Fruit fly (Drosophila melanogaster) whole organism, pupa: ENCODE results near the gene Rtca.

Experiments
- CG10348 ChIP-seq: fragments of 200-800 bp; sonication (Bioruptor generic); IDR thresholded peaks from 2 replicates; pipeline ENCODE4 v1.3.6; 2022; ENCODE audit warnings: missing biosample characterization, missing genetic modification characterization
- CG14655 ChIP-seq: fragments of 200-800 bp; sonication (Bioruptor generic); optimal IDR thresholded peaks from 3 replicates; lab custom pipeline; 2017; ENCODE audit warnings: mild to moderate bottlenecking, missing biosample characterization, missing genetic modification reagents, missing genetic modification characterization
- CG34367 ChIP-seq: fragments of 200-800 bp; sonication (Bioruptor generic); optimal IDR thresholded peaks from 2 replicates; lab custom pipeline; 2018; ENCODE audit warnings: missing biosample characterization, mild to moderate bottlenecking, missing genetic modification characterization
- CG9948 ChIP-seq: fragments of 200-800 bp; sonication (Bioruptor generic); optimal IDR thresholded peaks from 2 replicates; lab custom pipeline; 2018; ENCODE audit warnings: missing biosample characterization, mild to moderate bottlenecking, missing genetic modification characterization, moderate library complexity
- EcR ChIP-seq: fragments of 200-800 bp; sonication (Bioruptor generic); optimal IDR thresholded peaks from 3 replicates; lab custom pipeline; 2019; ENCODE audit warnings: missing biosample characterization, missing genetic modification characterization, mild to moderate bottlenecking, moderate library complexity, missing genetic modification reagents
- Ets98B ChIP-seq: fragments of 200-800 bp; sonication (Bioruptor generic); IDR thresholded peaks from 2 replicates; pipeline ENCODE4 v1.3.6; 2022; ENCODE audit warnings: missing biosample characterization, missing genetic modification characterization
- Pif1B ChIP-seq: fragments of 200-800 bp; sonication (Bioruptor generic); optimal IDR thresholded peaks from 3 replicates; lab custom pipeline; 2016; ENCODE audit warnings: missing biosample characterization, missing genetic modification characterization
- rn ChIP-seq: fragments of 200-800 bp; sonication (Bioruptor generic); IDR thresholded peaks from 2 replicates; pipeline ENCODE4 v1.3.6; 2022; ENCODE audit warnings: missing biosample characterization, missing genetic modification characterization

DNA sequence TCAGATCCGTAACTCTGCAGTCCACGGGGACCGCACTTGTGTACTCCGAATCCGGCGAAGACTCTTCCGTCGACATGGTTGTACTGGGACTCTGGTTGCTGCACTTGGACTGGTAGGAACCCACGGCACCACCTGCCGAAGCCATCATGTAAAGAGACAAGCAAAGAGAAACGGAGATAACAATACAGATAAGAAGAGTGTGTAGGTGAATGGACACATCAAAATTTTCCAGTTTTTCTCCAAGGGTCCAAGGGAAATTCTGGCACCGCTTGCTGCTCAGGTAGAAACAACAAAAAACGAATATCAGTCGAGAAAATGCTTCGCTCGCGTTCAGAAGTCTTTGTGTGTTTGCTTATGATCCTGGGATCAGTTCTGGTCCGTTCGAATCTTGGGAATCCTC is 3.9 kb upstream of the Rtca start, which contains the start of gene CG4194:
- TF ChIP-seq rn (GFP tag; lab: Robert Waterston, UW) (no peak), CG9948 (tag; lab: Kevin White, UChicago) (no peak), CG10348 (GFP tag; lab: Robert Waterston, UW) (no peak), EcR (no peak), CG34367 (tag; lab: Kevin White, UChicago) (no peak), CG14655 (GFP tag; lab: Kevin White, UChicago) (no peak), Ets98B (GFP tag; lab: Robert Waterston, UW) (no peak), Pif1B (GFP tag; lab: Kevin White, UChicago) (no peak)
